Worm (Caenorhabditis elegans): Measurements from ENCODE around the gene T10H4.13.
A peak's percentile ranks its signal among the peaks of the same experiment; 100 is the strongest.

DNA sequence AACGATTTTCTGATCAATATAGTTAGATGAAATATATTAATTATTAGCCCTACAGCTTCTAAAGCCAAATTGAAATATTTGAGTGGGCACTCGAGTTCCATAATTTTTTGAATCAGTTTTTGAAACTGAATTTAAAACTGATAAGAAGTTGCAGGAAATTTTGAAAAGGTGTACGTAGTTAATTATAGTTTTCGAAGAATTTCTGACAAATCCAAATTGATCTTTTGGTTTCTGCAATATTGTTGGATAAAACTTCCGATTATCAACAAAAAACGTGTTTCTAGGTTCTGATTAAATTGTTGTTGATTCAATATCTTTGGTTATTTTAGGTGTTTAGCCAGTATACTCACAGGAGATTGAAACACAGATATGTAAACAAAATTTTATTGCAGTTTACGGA lies 39.4 kb upstream of the T10H4.13 start, which contains the start of gene T26H8.4:
- no peak for TF ChIP-seq lir-3 (tag; optimal IDR thresholded peaks at IDR 0.05; ENCODE audit: poor library complexity)
- peak; percentile 66 for TF ChIP-seq pax-3 (tag; optimal IDR thresholded peaks at IDR 0.05)
- TF ChIP-seq ztf-4 (tag; optimal IDR thresholded peaks at IDR 0.05) = no peak
- no peak for TF ChIP-seq dpl-1 (GFP tag; optimal IDR thresholded peaks at IDR 0.05)
- TF ChIP-seq skn-1 (tag; optimal IDR thresholded peaks at IDR 0.05) = no peak
- no peak for TF ChIP-seq lin-35 (GFP tag; optimal IDR thresholded peaks at IDR 0.05)
- TF ChIP-seq nhr-84 (tag; optimal IDR thresholded peaks at IDR 0.05) = no peak
- TF ChIP-seq lsy-2 (tag; optimal IDR thresholded peaks at IDR 0.05) = no peak
